Fruit fly (Drosophila melanogaster) whole organism, embryonic: ENCODE measurements around the gene Trxr1.

ENCODE experiments used
- Ada2b ChIP-seq: fragments of 200-800 bp; sonication (Bioruptor generic); IDR thresholded peaks from 2 replicates; pipeline ENCODE4 v1.3.6; 2022; ENCODE audit warnings: missing biosample characterization, missing genetic modification characterization
- Antp ChIP-seq: fragments of 200-800 bp; sonication (Bioruptor generic); optimal IDR thresholded peaks from 3 replicates; lab custom pipeline; 2016; ENCODE audit warnings: missing biosample characterization, missing genetic modification characterization
- Atf3 ChIP-seq: fragments of 200-800 bp; sonication (Bioruptor generic); optimal IDR thresholded peaks from 3 replicates; lab custom pipeline; 2016; ENCODE audit warnings: missing biosample characterization, missing genetic modification characterization
- B-H1 ChIP-seq: fragments of 200-800 bp; sonication (Bioruptor generic); IDR thresholded peaks from 3 replicates; pipeline ENCODE4 v1.3.6; 2022; ENCODE audit warnings: missing biosample characterization, missing genetic modification characterization
- CG12299 ChIP-seq: fragments of 200-800 bp; sonication (Bioruptor generic); optimal IDR thresholded peaks from 2 replicates; lab custom pipeline; 2018; ENCODE audit warnings: missing biosample characterization, mild to moderate bottlenecking, missing genetic modification characterization
- CG1529 ChIP-seq: fragments of 200-800 bp; sonication (Bioruptor generic); optimal IDR thresholded peaks from 3 replicates; lab custom pipeline; 2018; ENCODE audit warnings: missing biosample characterization, missing genetic modification characterization
- CG32767 ChIP-seq: fragments of 200-800 bp; sonication (Bioruptor generic); IDR thresholded peaks from 2 replicates; pipeline ENCODE4 v1.3.6; 2022; ENCODE audit warnings: missing biosample characterization, missing genetic modification characterization
- CG34376 ChIP-seq: fragments of 200-800 bp; sonication (Bioruptor generic); optimal IDR thresholded peaks from 2 replicates; lab custom pipeline; 2018; ENCODE audit warnings: missing biosample characterization, mild to moderate bottlenecking, missing genetic modification characterization
- CG4730 ChIP-seq: fragments of 200-800 bp; sonication (Bioruptor generic); IDR thresholded peaks from 2 replicates; pipeline ENCODE4 v1.3.6; 2022; ENCODE audit warnings: missing biosample characterization, missing genetic modification characterization
- CG6654 ChIP-seq: fragments of 200-800 bp; sonication (Bioruptor generic); optimal IDR thresholded peaks from 2 replicates; lab custom pipeline; 2017; ENCODE audit warnings: missing biosample characterization, mild to moderate bottlenecking, missing genetic modification characterization
- CG7357 ChIP-seq: fragments of 200-800 bp; sonication (Bioruptor generic); IDR thresholded peaks from 3 replicates; pipeline ENCODE4 v1.3.6; 2022; ENCODE audit warnings: missing biosample characterization, missing genetic modification characterization
- CG7839 ChIP-seq: fragments of 200-800 bp; sonication (Bioruptor generic); optimal IDR thresholded peaks from 3 replicates; lab custom pipeline; 2018; ENCODE audit warnings: missing biosample characterization, mild to moderate bottlenecking, missing genetic modification characterization, moderate library complexity
- CG8765 ChIP-seq: fragments of 200-800 bp; sonication (Bioruptor generic); IDR thresholded peaks from 2 replicates; pipeline ENCODE4 v1.3.6; 2022; ENCODE audit warnings: missing biosample characterization, missing genetic modification characterization
- CG9215 ChIP-seq: fragments of 200-800 bp; sonication (Bioruptor generic); IDR thresholded peaks from 2 replicates; pipeline ENCODE4 v1.3.6; 2022; ENCODE audit warnings: missing biosample characterization, missing genetic modification characterization
- D19A ChIP-seq: fragments of 200-800 bp; optimal IDR thresholded peaks from 3 replicates; lab custom pipeline; 2019; ENCODE audit warnings: missing biosample characterization, mild to moderate bottlenecking, missing genetic modification characterization, moderate library complexity
- Dek ChIP-seq: fragments of 200-800 bp; sonication (Bioruptor generic); optimal IDR thresholded peaks from 3 replicates; lab custom pipeline; 2019; ENCODE audit warnings: missing biosample characterization, mild to moderate bottlenecking, missing genetic modification characterization, moderate library complexity
- Drgx ChIP-seq: fragments of 200-800 bp; sonication (Bioruptor generic); IDR thresholded peaks from 2 replicates; pipeline ENCODE4 v1.3.6; 2022; ENCODE audit warnings: missing biosample characterization, missing genetic modification characterization
- Ets65A ChIP-seq: fragments of 200-800 bp; sonication (Bioruptor generic); peaks from one replicate; lab custom pipeline; 2016; ENCODE audit warnings: missing biosample characterization, missing genetic modification characterization
- HmgD ChIP-seq: fragments of 200-800 bp; sonication (Bioruptor generic); optimal IDR thresholded peaks from 3 replicates; lab custom pipeline; 2016; ENCODE audit warnings: missing biosample characterization, missing genetic modification characterization
- Hmx ChIP-seq: fragments of 200-800 bp; sonication (Bioruptor generic); optimal IDR thresholded peaks from 2 replicates; lab custom pipeline; 2016; ENCODE audit warnings: missing biosample characterization, missing genetic modification characterization
- MESR4 ChIP-seq: fragments of 200-800 bp; sonication (Bioruptor generic); optimal IDR thresholded peaks from 2 replicates; lab custom pipeline; 2018; ENCODE audit warnings: missing biosample characterization, mild to moderate bottlenecking, missing genetic modification characterization, moderate library complexity
- Nf-YC ChIP-seq: fragments of 200-800 bp; optimal IDR thresholded peaks from 3 replicates; lab custom pipeline; 2019; ENCODE audit warnings: missing biosample characterization, mild to moderate bottlenecking, missing genetic modification characterization, moderate library complexity
- Oaz ChIP-seq: fragments of 200-800 bp; sonication (Bioruptor generic); IDR thresholded peaks from 2 replicates; pipeline ENCODE4 v1.3.6; 2022; ENCODE audit warnings: missing biosample characterization, missing genetic modification characterization
- Trl ChIP-seq, 3 experiments: fragments of >200 bp in 2 of 3; fragments of 200-800 bp in 1 of 3; sonication (Bioruptor generic) in 1 of 3; optimal IDR thresholded peaks; 2 replicates in 1 of 3; 3 replicates in 2 of 3; lab custom pipeline; 2016 to 2017; ENCODE audit warnings: missing biosample characterization in 1 of 3, missing genetic modification characterization in 1 of 3
- Vsx1 ChIP-seq: fragments of 200-800 bp; sonication (Bioruptor generic); optimal IDR thresholded peaks from 2 replicates; lab custom pipeline; 2017; ENCODE audit warnings: missing biosample characterization, mild to moderate bottlenecking, missing genetic modification characterization, missing genetic modification reagents
- al ChIP-seq: fragments of 200-800 bp; sonication (Bioruptor generic); IDR thresholded peaks from 2 replicates; pipeline ENCODE4 v1.3.6; 2022; ENCODE audit warnings: missing biosample characterization, missing genetic modification characterization
- bsh ChIP-seq, 2 experiments: fragments of 200-800 bp; sonication (Bioruptor generic); optimal IDR thresholded peaks; 2 replicates each; lab custom pipeline; 2017 to 2018; ENCODE audit warnings: mild to moderate bottlenecking in 2 of 2, missing biosample characterization in 2 of 2, missing genetic modification characterization in 2 of 2, moderate library complexity in 1 of 2
- ci ChIP-seq: fragments of 200-800 bp; sonication (Bioruptor generic); IDR thresholded peaks from 3 replicates; pipeline ENCODE4 v1.3.6; 2022; ENCODE audit warnings: missing biosample characterization, missing genetic modification characterization
- corto ChIP-seq: fragments of 200-800 bp; sonication (Bioruptor generic); optimal IDR thresholded peaks from 2 replicates; lab custom pipeline; 2016; ENCODE audit warnings: missing biosample characterization, mild to moderate bottlenecking, missing genetic modification characterization, moderate library complexity
- crc ChIP-seq: fragments of 200-800 bp; sonication (Bioruptor generic); optimal IDR thresholded peaks from 2 replicates; lab custom pipeline; 2016; ENCODE audit warnings: missing biosample characterization, missing genetic modification characterization
- danr ChIP-seq: fragments of 200-800 bp; sonication (Bioruptor generic); IDR thresholded peaks from 2 replicates; pipeline ENCODE4 v1.3.6; 2022; ENCODE audit warnings: missing biosample characterization, missing genetic modification characterization
- eve ChIP-seq, 2 experiments: fragments of >200 bp; optimal IDR thresholded peaks; 2 replicates each; lab custom pipeline; 2017; ENCODE audit warnings: missing biosample characterization in 2 of 2, missing genetic modification characterization in 2 of 2
- ftz-f1 ChIP-seq: fragments of 200-800 bp; sonication (Bioruptor generic); optimal IDR thresholded peaks from 2 replicates; lab custom pipeline; 2016; ENCODE audit warnings: missing biosample characterization, missing genetic modification characterization
- gfzf ChIP-seq: fragments of 200-800 bp; sonication (Bioruptor generic); optimal IDR thresholded peaks from 2 replicates; lab custom pipeline; 2016; ENCODE audit warnings: missing biosample characterization, mild to moderate bottlenecking, missing genetic modification characterization, moderate library complexity
- gsb ChIP-seq: fragments of 200-800 bp; sonication (Bioruptor generic); IDR thresholded peaks from 2 replicates; pipeline ENCODE4 v1.3.6; 2022; ENCODE audit warnings: missing biosample characterization, missing genetic modification characterization
- gt ChIP-seq: fragments of 200-800 bp; sonication (Bioruptor generic); IDR thresholded peaks from 2 replicates; pipeline ENCODE4 v1.3.6; 2022; ENCODE audit warnings: missing biosample characterization, missing genetic modification characterization
- hb ChIP-seq: fragments of 200-800 bp; sonication (Bioruptor generic); IDR thresholded peaks from 3 replicates; pipeline ENCODE4 v1.3.6; 2022; ENCODE audit warnings: missing biosample characterization, missing genetic modification characterization; ENCODE audit not compliant: partially characterized antibody
- hkb ChIP-seq, 2 experiments: fragments of 200-800 bp in 1 of 2; fragments of >200 bp in 1 of 2; sonication (Bioruptor generic) in 1 of 2; IDR thresholded peaks in 1 of 2; optimal IDR thresholded peaks in 1 of 2; 2 replicates each; pipeline versions ENCODE4 v1.3.6 to Lab custom; 2017 to 2022; ENCODE audit warnings: missing biosample characterization in 1 of 2, missing genetic modification characterization in 1 of 2
- lab ChIP-seq: fragments of 200-800 bp; sonication (Bioruptor generic); optimal IDR thresholded peaks from 3 replicates; lab custom pipeline; 2017; ENCODE audit warnings: missing biosample characterization, missing genetic modification characterization, mild to moderate bottlenecking, moderate library complexity, missing genetic modification reagents
- luna ChIP-seq: fragments of 200-800 bp; sonication (Bioruptor generic); optimal IDR thresholded peaks from 2 replicates; lab custom pipeline; 2016; ENCODE audit warnings: missing biosample characterization, missing genetic modification characterization
- nau ChIP-seq: fragments of 200-800 bp; sonication (Bioruptor generic); optimal IDR thresholded peaks from 3 replicates; lab custom pipeline; 2017; ENCODE audit warnings: missing biosample characterization, mild to moderate bottlenecking, missing genetic modification characterization, missing genetic modification reagents
- nom ChIP-seq: fragments of 200-800 bp; sonication (Bioruptor generic); optimal IDR thresholded peaks from 2 replicates; lab custom pipeline; 2017; ENCODE audit warnings: missing biosample characterization, missing genetic modification characterization, mild to moderate bottlenecking, moderate library complexity, missing genetic modification reagents
- pfk ChIP-seq: fragments of 200-800 bp; sonication (Bioruptor generic); optimal IDR thresholded peaks from 2 replicates; lab custom pipeline; 2018; ENCODE audit warnings: missing biosample characterization, mild to moderate bottlenecking, missing genetic modification characterization, moderate library complexity
- pita ChIP-seq: fragments of 200-800 bp; sonication (Bioruptor generic); optimal IDR thresholded peaks from 2 replicates; lab custom pipeline; 2017; ENCODE audit warnings: missing biosample characterization, mild to moderate bottlenecking, missing genetic modification characterization
- pum ChIP-seq: fragments of 200-800 bp; sonication (Bioruptor generic); optimal IDR thresholded peaks from 2 replicates; lab custom pipeline; 2016; ENCODE audit warnings: missing biosample characterization, missing genetic modification characterization
- repo ChIP-seq: fragments of 200-800 bp; sonication (Bioruptor generic); optimal IDR thresholded peaks from 2 replicates; lab custom pipeline; 2016; ENCODE audit warnings: missing biosample characterization, missing genetic modification characterization
- sens ChIP-seq: fragments of 200-800 bp; sonication (Bioruptor generic); peaks from one replicate; lab custom pipeline; 2016; ENCODE audit warnings: missing biosample characterization, missing genetic modification characterization
- sob ChIP-seq: fragments of 200-800 bp; sonication (Bioruptor generic); IDR thresholded peaks from 2 replicates; pipeline ENCODE4 v1.3.6; 2022; ENCODE audit warnings: missing biosample characterization, missing genetic modification characterization
- unc-4 ChIP-seq: fragments of 200-800 bp; sonication (Bioruptor generic); IDR thresholded peaks from 2 replicates; pipeline ENCODE4 v1.3.6; 2022; ENCODE audit warnings: missing biosample characterization, missing genetic modification characterization; ENCODE audit not compliant: partially characterized antibody
- zen2 ChIP-seq: fragments of 200-800 bp; sonication (Bioruptor generic); IDR thresholded peaks from 3 replicates; pipeline ENCODE4 v1.3.6; 2022; ENCODE audit warnings: missing biosample characterization, missing genetic modification characterization; ENCODE audit not compliant: partially characterized antibody

The Trxr1 gene

dm6 chrX:8271363-8272061 is 29.2 kb downstream of the Trxr1 start, which contains the start of gene Corp (continued):
- no peak for TF ChIP-seq hkb (optimal IDR thresholded peaks at IDR 0.05; lab: Kevin White, UChicago)
- peak; percentile 62 for TF ChIP-seq hkb (GFP tag; IDR thresholded peaks at IDR 0.05; lab: Robert Waterston, UW)
- no peak for TF ChIP-seq pum (GFP tag; lab: Kevin White, UChicago)
- no peak for TF ChIP-seq unc-4 (GFP tag; lab: Robert Waterston, UW)
- TF ChIP-seq CG34376 (GFP tag; lab: Kevin White, UChicago): no peak
- no peak for TF ChIP-seq Antp (GFP tag; lab: Kevin White, UChicago)
- peak; percentile 2 for TF ChIP-seq MESR4 (GFP tag; lab: Kevin White, UChicago)
- TF ChIP-seq nom (GFP tag; lab: Kevin White, UChicago): peak; percentile 67
- no peak for TF ChIP-seq luna (GFP tag; lab: Kevin White, UChicago)
- no peak for TF ChIP-seq gt
- no peak for TF ChIP-seq crc (GFP tag; lab: Kevin White, UChicago)
- peak; percentile 64; the same call in 1 of the 3 replicates for TF ChIP-seq ci (GFP tag; lab: Robert Waterston, UW)
- TF ChIP-seq Ada2b (GFP tag; lab: Robert Waterston, UW): no peak
- no peak for TF ChIP-seq repo
- no peak for TF ChIP-seq nau
- TF ChIP-seq Vsx1 (GFP tag; lab: Kevin White, UChicago): no peak
- TF ChIP-seq CG4730 (GFP tag; lab: Robert Waterston, UW): no peak
- no peak for TF ChIP-seq CG7357 (GFP tag; lab: Robert Waterston, UW)
- TF ChIP-seq gsb (GFP tag; lab: Robert Waterston, UW): no peak
- no peak for TF ChIP-seq Atf3
- no peak for TF ChIP-seq pita
- no peak for TF ChIP-seq sob
- TF ChIP-seq CG7839 (tag; lab: Kevin White, UChicago): peak; percentile 38
- TF ChIP-seq corto (GFP tag; lab: Kevin White, UChicago): no peak
- 0 out of 2 replicates have a peak, but pooled peaks have one; percentile 9 for TF ChIP-seq CG8765 (GFP tag; lab: Robert Waterston, UW)
- TF ChIP-seq hb: no peak
- peak; percentile 48 for TF ChIP-seq lab (GFP tag; lab: Kevin White, UChicago)
- TF ChIP-seq B-H1 (GFP tag; lab: Robert Waterston, UW): no peak
- no peak for TF ChIP-seq ftz-f1 (GFP tag; lab: Kevin White, UChicago)
- no peak for TF ChIP-seq CG32767
- no peak for TF ChIP-seq gfzf (GFP tag; lab: Kevin White, UChicago)
- TF ChIP-seq Dek (tag; lab: Kevin White, UChicago): no peak
- no peak for TF ChIP-seq danr (GFP tag; lab: Robert Waterston, UW)
- TF ChIP-seq Drgx (GFP tag; lab: Robert Waterston, UW): peak; percentile 68
- no peak for TF ChIP-seq zen2 (GFP tag; lab: Robert Waterston, UW)
- no peak for TF ChIP-seq HmgD (GFP tag; lab: Kevin White, UChicago)
- TF ChIP-seq Nf-YC (tag; lab: Kevin White, UChicago): peak; percentile 3
- TF ChIP-seq Trl (optimal IDR thresholded peaks at IDR 0.05; lab: Kevin White, UChicago): peak; percentile 10 to 46
- TF ChIP-seq Trl (GFP tag; optimal IDR thresholded peaks at IDR 0.05; lab: Kevin White, UChicago): no peak
- no peak for TF ChIP-seq CG6654 (GFP tag; lab: Kevin White, UChicago)
- peak; percentile 52 for TF ChIP-seq D19A (tag; lab: Kevin White, UChicago)
- no peak for TF ChIP-seq CG1529
- no peak for TF ChIP-seq CG12299 (tag; lab: Kevin White, UChicago)
- no peak for TF ChIP-seq Hmx
- TF ChIP-seq Ets65A (GFP tag; lab: Kevin White, UChicago): peak; percentile 71
- TF ChIP-seq bsh (GFP tag; optimal IDR thresholded peaks at IDR 0.05; lab: Kevin White, UChicago): peak; percentile 32 to 33
- TF ChIP-seq pfk: no peak
- no peak for TF ChIP-seq sens (GFP tag; lab: Kevin White, UChicago)
- TF ChIP-seq al (GFP tag; lab: Robert Waterston, UW): no peak
- TF ChIP-seq Oaz (GFP tag; lab: Robert Waterston, UW): no peak
- no peak for TF ChIP-seq eve (GFP tag; optimal IDR thresholded peaks at IDR 0.05; lab: Kevin White, UChicago)
- no peak for TF ChIP-seq CG9215
